Fruit fly (Drosophila melanogaster) whole organism, prepupa: ENCODE measurements around the gene CG7378.

ENCODE experiments used
- Blimp-1 ChIP-seq: fragments of 200-800 bp; sonication (Bioruptor generic); optimal IDR thresholded peaks from 3 replicates; lab custom pipeline; 2017; ENCODE audit warnings: missing biosample characterization, missing genetic modification characterization, mild to moderate bottlenecking, moderate library complexity, missing genetic modification reagents
- CG1621 ChIP-seq: fragments of 200-800 bp; sonication (Bioruptor generic); optimal IDR thresholded peaks from 3 replicates; lab custom pipeline; 2018; ENCODE audit warnings: missing biosample characterization, mild to moderate bottlenecking, missing genetic modification characterization
- CG16779 ChIP-seq: fragments of 200-800 bp; sonication (Bioruptor generic); optimal IDR thresholded peaks from 3 replicates; lab custom pipeline; 2017; ENCODE audit warnings: missing biosample characterization, mild to moderate bottlenecking, missing genetic modification characterization
- CG34406 ChIP-seq: fragments of 200-800 bp; sonication (Bioruptor generic); optimal IDR thresholded peaks from 3 replicates; lab custom pipeline; 2016; ENCODE audit warnings: missing biosample characterization, missing genetic modification characterization
- CG6792 ChIP-seq: fragments of 200-800 bp; sonication (Bioruptor generic); optimal IDR thresholded peaks from 3 replicates; lab custom pipeline; 2016; ENCODE audit warnings: missing biosample characterization, missing genetic modification characterization
- Eip75B ChIP-seq: fragments of 200-800 bp; sonication (Bioruptor generic); optimal IDR thresholded peaks from 3 replicates; lab custom pipeline; 2016; ENCODE audit warnings: missing biosample characterization, missing genetic modification characterization
- Lpt ChIP-seq: fragments of 200-800 bp; sonication (Bioruptor generic); optimal IDR thresholded peaks from 3 replicates; lab custom pipeline; 2016; ENCODE audit warnings: missing biosample characterization, missing genetic modification characterization
- cyc ChIP-seq: fragments of 200-800 bp; sonication (Bioruptor generic); optimal IDR thresholded peaks from 3 replicates; lab custom pipeline; 2016; ENCODE audit warnings: missing biosample characterization, missing genetic modification characterization
- dac ChIP-seq: fragments of 200-800 bp; sonication (Bioruptor generic); optimal IDR thresholded peaks from 2 replicates; lab custom pipeline; 2017; ENCODE audit warnings: missing biosample characterization, mild to moderate bottlenecking, missing genetic modification characterization
- dsx ChIP-seq: fragments of 200-800 bp; optimal IDR thresholded peaks from 3 replicates; lab custom pipeline; 2019; ENCODE audit warnings: missing biosample characterization, mild to moderate bottlenecking, missing genetic modification characterization, moderate library complexity; ENCODE audit not compliant: poor library complexity, severe bottlenecking
- fd59A ChIP-seq: fragments of 200-800 bp; sonication (Bioruptor generic); optimal IDR thresholded peaks from 2 replicates; lab custom pipeline; 2017; ENCODE audit warnings: missing biosample characterization, mild to moderate bottlenecking, missing genetic modification characterization, missing genetic modification reagents

DNA sequence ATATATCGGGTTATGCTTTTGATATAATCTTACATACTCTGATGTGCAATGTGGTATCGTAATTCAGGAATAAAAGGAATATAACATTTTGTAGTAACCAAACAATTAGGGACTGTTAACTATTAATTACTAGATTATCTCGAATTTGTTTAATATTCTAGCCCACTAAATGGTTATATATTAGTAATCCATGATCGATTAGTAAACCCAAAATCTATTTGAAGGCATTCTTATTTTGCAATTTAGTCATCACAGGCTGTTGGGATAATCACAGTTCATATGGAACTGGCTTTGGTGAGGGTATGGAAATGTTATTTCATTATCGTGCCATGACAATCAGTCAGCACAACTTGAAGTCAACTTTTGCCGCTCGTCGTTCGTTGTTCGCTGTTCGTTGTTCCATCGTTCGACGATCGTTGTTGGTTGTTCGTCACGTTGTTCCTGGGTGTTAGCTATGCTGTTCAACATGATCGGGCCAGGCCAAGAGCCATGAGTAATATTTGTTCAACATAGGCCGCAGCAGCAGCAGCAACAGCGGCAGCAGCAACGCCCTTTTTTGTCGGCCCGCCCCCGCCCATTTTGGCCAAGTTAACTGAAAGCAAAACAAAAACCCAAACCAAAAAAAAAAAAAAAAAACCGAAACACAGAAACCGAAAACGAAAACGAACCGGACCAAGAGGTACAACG lies 25.6 kb downstream of the CG7378 start:
- no peak for TF ChIP-seq fd59A
- no peak for TF ChIP-seq Blimp-1
- TF ChIP-seq CG6792 (GFP tag; lab: Kevin White, UChicago): no peak
- no peak for TF ChIP-seq CG16779 (tag; lab: Kevin White, UChicago)
- no peak for TF ChIP-seq cyc
- TF ChIP-seq CG1621 (tag; lab: Kevin White, UChicago): no peak
- no peak for TF ChIP-seq Lpt (GFP tag; lab: Kevin White, UChicago)
- TF ChIP-seq dac (GFP tag; lab: Kevin White, UChicago): no peak
- TF ChIP-seq CG34406 (GFP tag; lab: Kevin White, UChicago): no peak
- no peak for TF ChIP-seq dsx (GFP tag; lab: Kevin White, UChicago)
- TF ChIP-seq Eip75B: no peak
